Worm (Caenorhabditis elegans): ENCODE results near the gene nxf-1.

nxf-1 gene

ce11 chrV:14364586-14365248 is 50.1 kb downstream of the nxf-1 start (continued):
- TF ChIP-seq T26A8.4 (GFP tag; IDR thresholded peaks at IDR 0.05) (peak; percentile 25; the same call in 1 of the 2 replicates), hlh-30 (tag; optimal IDR thresholded peaks at IDR 0.05; ENCODE audit: insufficient read depth) (peak; percentile 17), nhr-28 (tag; optimal IDR thresholded peaks at IDR 0.05) (peak; percentile 26), ceh-20 (GFP tag; IDR thresholded peaks at IDR 0.05) (0 out of 2 replicates have a peak, but pooled peaks have one; percentile 30), nhr-41 (GFP tag; IDR thresholded peaks at IDR 0.05) (no peak), skn-1 (tag; optimal IDR thresholded peaks at IDR 0.05) (no peak), nhr-76 (tag; optimal IDR thresholded peaks at IDR 0.05) (no peak), hmg-1.1 (GFP tag; IDR thresholded peaks at IDR 0.05) (peak; percentile 62), zfp-3 (GFP tag; conservative IDR thresholded peaks at IDR 0.05) (0 out of 2 replicates have a peak, but pooled peaks have one; percentile 8), daf-19 (GFP tag; conservative IDR thresholded peaks at IDR 0.05) (peak; percentile 68; the same call in 1 of the 2 replicates), nhr-111 (GFP tag; optimal IDR thresholded peaks at IDR 0.05) (peak; percentile 22), lin-39 (tag; optimal IDR thresholded peaks at IDR 0.05) (no peak), set-16 (GFP tag; IDR thresholded peaks at IDR 0.05) (peak; percentile 38; the same call in 1 of the 2 replicates), nhr-25 (tag; optimal IDR thresholded peaks at IDR 0.05; ENCODE audit: borderline replicate concordance, insufficient read depth) (peak; percentile 96), lin-1 (GFP tag; IDR thresholded peaks at IDR 0.05) (no peak), lin-15B (tag; optimal IDR thresholded peaks at IDR 0.05) (no peak), ztf-7 (tag; optimal IDR thresholded peaks at IDR 0.05) (no peak), ZK337.2 (GFP tag; IDR thresholded peaks at IDR 0.05) (no peak), hif-1 (tag; optimal IDR thresholded peaks at IDR 0.05) (no peak), nhr-48 (tag; optimal IDR thresholded peaks at IDR 0.05) (peak; percentile 38), ces-1 (GFP tag; optimal IDR thresholded peaks at IDR 0.05) (no peak), unc-62 (GFP tag; optimal IDR thresholded peaks at IDR 0.05 in 1 of 2) (peak in 1 of 2 experiments; percentile 44), unc-62 (tag; optimal IDR thresholded peaks at IDR 0.05) (no peak), mxl-2 (GFP tag; conservative IDR thresholded peaks at IDR 0.05) (no peak)

- 0 out of 2 replicates have a peak, but pooled peaks have one; percentile 12 for TF ChIP-seq egl-43 (GFP tag; IDR thresholded peaks at IDR 0.05)
- no peak for TF ChIP-seq mep-1 (tag; optimal IDR thresholded peaks at IDR 0.05)
These were observed 52.8 kb downstream of the nxf-1 start for ce11 chrV:14361973-14362372.
